Worm (Caenorhabditis elegans) whole organism, L3 larva: Measurements from ENCODE around the gene T28C12.15.

Experiments used
- ama-1 ChIP-seq: fragments of 150-350 bp; optimal IDR thresholded peaks from 2 replicates; lab custom pipeline; 2018
- lin-15B ChIP-seq: fragments of 150-350 bp; optimal IDR thresholded peaks from 2 replicates; lab custom pipeline; 2014; ENCODE audit warnings: missing biosample characterization, missing genetic modification characterization
- nhr-76 ChIP-seq: fragments of 150-350 bp; sonication (generic microtip); optimal IDR thresholded peaks from 5 replicates; lab custom pipeline; 2014; ENCODE audit warnings: missing biosample characterization, missing genetic modification characterization
- unc-39 ChIP-seq: sonication (generic microtip); optimal IDR thresholded peaks from 4 replicates; lab custom pipeline; 2017; ENCODE audit warnings: missing biosample characterization, missing genetic modification characterization
- unc-62 ChIP-seq: fragments of 150-350 bp; sonication (generic microtip); optimal IDR thresholded peaks from 4 replicates; lab custom pipeline; 2014; ENCODE audit warnings: missing biosample characterization, missing genetic modification reagents, missing genetic modification characterization

DNA sequence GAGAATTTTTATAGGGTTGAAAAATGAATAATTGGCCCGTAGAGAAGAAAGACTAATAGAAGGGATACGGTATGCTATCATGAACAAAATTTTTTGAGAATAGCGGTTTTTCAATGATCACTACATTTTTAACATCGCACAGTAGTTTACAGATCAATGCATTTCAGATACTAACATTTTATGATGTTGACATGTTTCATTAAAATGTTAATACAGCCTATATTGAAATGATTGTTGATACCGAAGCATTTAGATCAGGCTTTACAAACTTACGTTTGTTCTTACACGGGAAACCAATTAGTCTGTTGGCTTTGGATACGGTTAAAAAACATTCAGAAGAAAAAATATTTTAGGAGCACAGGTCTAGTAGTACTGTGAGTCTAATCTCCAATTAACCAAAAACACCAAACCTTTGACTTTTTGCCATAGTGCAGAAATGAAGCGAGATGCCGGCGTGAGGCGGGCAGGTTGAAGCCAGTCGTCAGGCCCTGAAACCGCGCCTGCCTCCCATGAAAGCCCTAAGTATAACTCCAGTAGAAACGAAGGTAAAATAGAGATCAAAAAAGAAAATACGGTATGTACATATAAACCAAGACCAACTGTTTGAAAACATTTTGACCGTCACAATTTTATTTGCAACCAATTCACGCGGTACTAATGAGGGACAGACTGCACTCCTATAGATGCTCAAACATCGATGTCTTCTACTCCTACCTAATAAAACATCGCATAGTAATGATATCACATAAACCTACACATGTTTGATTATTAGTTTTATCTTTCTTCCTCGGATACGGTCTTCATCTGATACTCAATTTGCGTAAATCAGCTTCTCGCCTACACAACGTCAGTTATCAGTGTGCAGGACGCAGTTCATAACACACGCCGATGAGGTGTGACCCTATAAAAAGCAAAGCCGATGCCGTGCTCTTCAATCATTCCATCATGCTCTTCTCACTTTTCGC is 43.2 kb downstream of the T28C12.15 start, which contains the start of gene fil-2:
- TF ChIP-seq nhr-76 (tag; lab: Kevin White, UChicago) = no peak
- TF ChIP-seq unc-62 (GFP tag; lab: Kevin White, UChicago) = no peak
- no peak for TF ChIP-seq unc-39 (tag; lab: Kevin White, UChicago)
- no peak for TF ChIP-seq lin-15B
- TF ChIP-seq ama-1 = no peak
